Fruit fly (Drosophila melanogaster): ENCODE results near the gene Teh1.

DNA sequence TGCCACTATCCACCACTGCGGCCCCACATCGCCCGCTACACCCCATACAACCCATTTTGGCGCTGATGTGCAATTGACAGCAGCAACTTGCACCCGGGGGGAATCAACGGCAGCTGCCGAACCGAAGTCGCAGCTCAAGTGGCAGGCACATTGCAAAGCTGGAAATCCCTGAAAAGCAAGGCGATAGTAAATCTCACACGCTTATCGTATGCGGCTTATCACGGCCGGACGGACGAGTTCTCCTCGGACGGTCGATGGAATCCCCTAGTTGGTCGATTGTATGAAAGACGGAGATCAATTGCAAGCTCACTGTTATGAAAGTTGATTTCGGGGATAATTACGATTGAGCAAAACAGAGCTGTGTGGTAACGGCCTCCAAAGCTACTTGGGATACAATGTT is 14.9 kb upstream of the Teh1 start:
- no peak for TF ChIP-seq Hr96 (GFP tag; optimal IDR thresholded peaks at IDR 0.05)
- TF ChIP-seq CG33017 (tag; optimal IDR thresholded peaks at IDR 0.05), result no peak
- no peak for TF ChIP-seq Clk (GFP tag; optimal IDR thresholded peaks at IDR 0.05)
- TF ChIP-seq Crg-1 (GFP tag; optimal IDR thresholded peaks at IDR 0.05), result no peak
- no peak for TF ChIP-seq cnc (optimal IDR thresholded peaks at IDR 0.05)
- no peak for TF ChIP-seq bab1 (GFP tag; optimal IDR thresholded peaks at IDR 0.05)
- no peak for TF ChIP-seq cic (GFP tag; optimal IDR thresholded peaks at IDR 0.05)
- TF ChIP-seq toe (GFP tag; optimal IDR thresholded peaks at IDR 0.05), result no peak
- no peak for TF ChIP-seq CG12768 (GFP tag; optimal IDR thresholded peaks at IDR 0.05)
- no peak for TF ChIP-seq CG14711 (tag; optimal IDR thresholded peaks at IDR 0.05)
- TF ChIP-seq CG5204 (GFP tag; optimal IDR thresholded peaks at IDR 0.05), result no peak
- no peak for TF ChIP-seq kay (GFP tag; ENCODE audit: borderline replicate concordance)
- no peak for TF ChIP-seq tj (GFP tag; optimal IDR thresholded peaks at IDR 0.05)

Measured in whole organism, adult.